Worm (Caenorhabditis elegans) whole organism, early embryonic: Measurements from ENCODE around the gene cpf-1.

Experiments
- B0310.2 ChIP-seq: sonication (generic microtip); optimal IDR thresholded peaks from 2 replicates; lab custom pipeline; 2016; ENCODE audit warnings: mild to moderate bottlenecking, missing genetic modification characterization, missing compliant biosample characterization
- F13C5.2 ChIP-seq: sonication (generic microtip); optimal IDR thresholded peaks from 2 replicates; lab custom pipeline; 2017; ENCODE audit warnings: mild to moderate bottlenecking, missing genetic modification characterization, inconsistent platforms, missing compliant biosample characterization
- aly-1 ChIP-seq: sonication (generic microtip); optimal IDR thresholded peaks from 2 replicates; lab custom pipeline; 2016; ENCODE audit warnings: missing genetic modification characterization, missing compliant biosample characterization
- ama-1 ChIP-seq: fragments of 150-350 bp; optimal IDR thresholded peaks from 2 replicates; lab custom pipeline; 2014
- ceh-13 ChIP-seq: fragments of 200-800 bp; sonication (Bioruptor generic); optimal IDR thresholded peaks from 2 replicates; lab custom pipeline; 2018; ENCODE audit warnings: mild to moderate bottlenecking, missing genetic modification characterization, missing compliant biosample characterization
- ceh-36 ChIP-seq: sonication (generic microtip); optimal IDR thresholded peaks from 2 replicates; lab custom pipeline; 2016; ENCODE audit warnings: missing genetic modification characterization, inconsistent platforms, missing compliant biosample characterization
- ets-7 ChIP-seq: sonication (generic microtip); optimal IDR thresholded peaks from 2 replicates; lab custom pipeline; 2016; ENCODE audit warnings: missing genotype, missing genetic modification characterization, missing compliant biosample characterization
- flt-1 ChIP-seq: fragments of 200-800 bp; sonication (Bioruptor generic); IDR thresholded peaks from 2 replicates; pipeline ENCODE4 v1.3.6; 2022; ENCODE audit warnings: missing genetic modification characterization, missing compliant biosample characterization
- hmbx-1 ChIP-seq: sonication (generic microtip); optimal IDR thresholded peaks from 2 replicates; lab custom pipeline; 2016; ENCODE audit warnings: mild to moderate bottlenecking, missing genetic modification characterization, missing compliant biosample characterization
- hmg-4 ChIP-seq: fragments of 200-800 bp; sonication (Bioruptor generic); optimal IDR thresholded peaks from 2 replicates; lab custom pipeline; 2018; ENCODE audit warnings: mild to moderate bottlenecking, missing genetic modification characterization, missing compliant biosample characterization
- hnd-1 ChIP-seq: sonication (generic microtip); optimal IDR thresholded peaks from 2 replicates; lab custom pipeline; 2016; ENCODE audit warnings: missing genetic modification characterization, missing compliant biosample characterization
- pes-1 ChIP-seq: fragments of 200-800 bp; sonication (Bioruptor generic); IDR thresholded peaks from 2 replicates; pipeline ENCODE4 v1.3.6; 2022; ENCODE audit warnings: missing genetic modification reagents, missing genetic modification characterization, missing compliant biosample characterization
- scrt-1 ChIP-seq: fragments of 200-800 bp; sonication (Bioruptor generic); IDR thresholded peaks from 2 replicates; pipeline ENCODE4 v1.3.6; 2022; ENCODE audit warnings: missing genetic modification characterization, missing compliant biosample characterization
- sea-1 ChIP-seq: fragments of 200-800 bp; sonication (Bioruptor generic); conservative IDR thresholded peaks from 2 replicates; pipeline ENCODE4 v1.3.6; 2022; ENCODE audit warnings: missing genetic modification characterization, missing compliant biosample characterization
- tbx-11 ChIP-seq: fragments of 200-800 bp; sonication (Bioruptor generic); IDR thresholded peaks from 2 replicates; pipeline ENCODE4 v1.3.6; 2022; ENCODE audit warnings: missing genetic modification characterization, missing compliant biosample characterization
- tbx-37 ChIP-seq: fragments of 200-800 bp; sonication (Bioruptor generic); conservative IDR thresholded peaks from 2 replicates; pipeline ENCODE4 v1.3.6; 2022; ENCODE audit warnings: missing genetic modification reagents, missing genetic modification characterization, missing compliant biosample characterization
- tra-4 ChIP-seq: sonication (generic microtip); optimal IDR thresholded peaks from 2 replicates; lab custom pipeline; 2017; ENCODE audit warnings: missing genetic modification characterization, missing compliant biosample characterization

Gene cpf-1

ce11 chrII:8556166-8556565 is 46.1 kb downstream of the cpf-1 start, which contains the start of gene glb-27:
Gene glb-27 (minus strand): TSS chrII:8556266.
- TF ChIP-seq hmg-4 (GFP tag; lab: Kevin White, UChicago) (no peak), ama-1 (no peak), ets-7 (tag; lab: Kevin White, UChicago) (no peak), sea-1 (GFP tag; lab: Robert Waterston, UW) (no peak), hnd-1 (tag; lab: Kevin White, UChicago) (no peak), ceh-13 (GFP tag; lab: Kevin White, UChicago) (no peak), pes-1 (no peak), F13C5.2 (no peak), aly-1 (tag; lab: Kevin White, UChicago) (no peak), tbx-11 (GFP tag; lab: Robert Waterston, UW) (no peak), tra-4 (tag; lab: Kevin White, UChicago) (no peak), B0310.2 (tag; lab: Kevin White, UChicago) (no peak), hmbx-1 (tag; lab: Kevin White, UChicago) (no peak), ceh-36 (tag; lab: Kevin White, UChicago) (no peak), scrt-1 (GFP tag; lab: Robert Waterston, UW) (no peak), flt-1 (GFP tag; lab: Robert Waterston, UW) (no peak), tbx-37 (GFP tag; lab: Robert Waterston, UW) (no peak)

- TF ChIP-seq B0310.2 (tag; lab: Kevin White, UChicago) (no peak), tra-4 (tag; lab: Kevin White, UChicago) (no peak), ama-1 (no peak), flt-1 (GFP tag; lab: Robert Waterston, UW) (no peak), ceh-36 (tag; lab: Kevin White, UChicago) (no peak), aly-1 (tag; lab: Kevin White, UChicago) (no peak)
Observed at ce11 chrII:8554568-8554967, 47.7 kb downstream of the cpf-1 start.

- TF ChIP-seq ceh-13 (GFP tag; lab: Kevin White, UChicago) (no peak), tbx-11 (GFP tag; lab: Robert Waterston, UW) (no peak), hnd-1 (tag; lab: Kevin White, UChicago) (no peak), scrt-1 (GFP tag; lab: Robert Waterston, UW) (no peak), tra-4 (tag; lab: Kevin White, UChicago) (no peak), hmg-4 (GFP tag; lab: Kevin White, UChicago) (no peak), flt-1 (GFP tag; lab: Robert Waterston, UW) (no peak), ceh-36 (tag; lab: Kevin White, UChicago) (no peak), tbx-37 (GFP tag; lab: Robert Waterston, UW) (no peak), B0310.2 (tag; lab: Kevin White, UChicago) (no peak), ets-7 (tag; lab: Kevin White, UChicago) (no peak), F13C5.2 (no peak), ama-1 (no peak), pes-1 (no peak), sea-1 (GFP tag; lab: Robert Waterston, UW) (no peak)
Observed at ce11 chrII:8551100-8551499, 51.1 kb downstream of the cpf-1 start.
